Fruit fly (Drosophila melanogaster) Kc167 (cell line): Measurements from ENCODE around the gene IP3K1.

Experiments
- Sin3A ChIP-seq: fragments of >200 bp; optimal IDR thresholded peaks from 2 replicates; lab custom pipeline; 2018; ENCODE audit warnings: missing external identifiers
- psq ChIP-seq: fragments of >200 bp; optimal IDR thresholded peaks from 2 replicates; lab custom pipeline; 2017; ENCODE audit warnings: missing external identifiers

dm6 chr2L:9766758-9767157 is 15.4 kb upstream of the IP3K1 start, which contains the start of gene CG4017:
- no peak for TF ChIP-seq Sin3A (lab: Kevin White, UChicago)
- no peak for TF ChIP-seq psq (lab: Kevin White, UChicago)
